Worm (Caenorhabditis elegans): ENCODE results near the gene T09A12.8.

DNA sequence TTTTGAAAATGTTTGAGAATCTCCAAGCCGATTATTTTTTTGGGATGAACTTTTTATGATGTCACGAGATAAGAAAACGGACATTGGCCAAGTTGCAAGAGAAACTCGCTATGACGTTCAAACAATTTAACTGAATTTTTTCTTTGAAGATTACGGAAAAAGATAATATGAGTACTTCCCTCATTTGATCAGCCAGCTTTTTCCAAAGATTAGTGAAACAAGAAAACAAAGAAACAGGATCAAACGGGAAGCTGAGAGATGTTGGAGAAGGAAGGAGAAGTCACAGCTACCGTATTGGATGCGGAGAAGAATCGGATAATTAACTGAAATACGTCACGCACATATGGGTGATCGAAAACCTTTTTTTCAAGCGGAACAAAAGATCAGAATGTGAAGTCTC, 10.7 kb upstream of the T09A12.8 start:
- TF ChIP-seq nhr-237 (tag; optimal IDR thresholded peaks at IDR 0.05) (no peak), nhr-77 (tag; optimal IDR thresholded peaks at IDR 0.05) (no peak), snpc-4 (tag; optimal IDR thresholded peaks at IDR 0.05) (no peak)
